Fruit fly (Drosophila melanogaster) whole organism, embryonic: ENCODE data around the gene CG32686.

Experiments used
- CG11723 ChIP-seq: fragments of 200-800 bp; sonication (Bioruptor generic); optimal IDR thresholded peaks from 2 replicates; lab custom pipeline; 2017; ENCODE audit warnings: missing biosample characterization, mild to moderate bottlenecking, missing genetic modification characterization
- CG15269 ChIP-seq: fragments of 200-800 bp; sonication (Bioruptor generic); optimal IDR thresholded peaks from 2 replicates; lab custom pipeline; 2018; ENCODE audit warnings: missing biosample characterization, mild to moderate bottlenecking, missing genetic modification characterization, moderate library complexity
- CG16863 ChIP-seq: fragments of 200-800 bp; sonication (Bioruptor generic); optimal IDR thresholded peaks from 3 replicates; lab custom pipeline; 2016; ENCODE audit warnings: missing biosample characterization, missing genetic modification characterization
- fd102C ChIP-seq: fragments of 200-800 bp; sonication (Bioruptor generic); optimal IDR thresholded peaks from 2 replicates; lab custom pipeline; 2018; ENCODE audit warnings: missing biosample characterization, mild to moderate bottlenecking, missing genetic modification characterization, moderate library complexity
- tgo ChIP-seq: fragments of 200-800 bp; sonication (Bioruptor generic); IDR thresholded peaks from 3 replicates; pipeline ENCODE4 v1.3.6; 2022; ENCODE audit warnings: missing biosample characterization, missing genetic modification characterization

DNA sequence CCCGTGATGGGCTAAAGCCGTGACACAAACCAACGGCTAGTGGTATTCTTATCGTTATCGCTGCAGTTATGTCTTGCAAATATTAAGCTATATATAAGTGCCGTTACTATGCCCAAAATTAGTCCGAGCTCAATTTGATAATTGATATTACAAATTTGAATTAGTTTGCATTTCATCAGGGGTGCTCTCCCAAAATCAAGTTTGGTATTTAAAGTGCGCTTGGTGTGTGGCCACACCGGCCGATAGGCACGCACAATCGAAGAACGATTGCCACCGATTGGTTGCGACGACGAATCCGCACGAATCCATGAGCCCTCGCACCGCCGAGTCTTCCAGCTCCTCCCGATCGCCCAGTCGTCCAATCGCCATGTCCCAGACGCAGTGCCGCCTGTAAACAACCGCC, 7.3 kb downstream of the CG32686 start, which contains the start of gene CG17841:
- TF ChIP-seq CG11723: no peak
- no peak for TF ChIP-seq CG15269
- TF ChIP-seq fd102C (GFP tag; lab: Kevin White, UChicago): no peak
- TF ChIP-seq CG16863 (GFP tag; lab: Kevin White, UChicago): no peak
- no peak for TF ChIP-seq tgo (GFP tag; lab: Robert Waterston, UW)
